Fruit fly (Drosophila melanogaster): ENCODE results near the gene CG46525.

The CG46525 gene

dm6 chr3L:17457695-17458242 is 17.3 kb upstream of the CG46525 start:
- TF ChIP-seq tai (GFP tag; optimal IDR thresholded peaks at IDR 0.05) (no peak), lola (GFP tag; optimal IDR thresholded peaks at IDR 0.05) (no peak), CG32264 (GFP tag; optimal IDR thresholded peaks at IDR 0.05) (no peak), psq (GFP tag; optimal IDR thresholded peaks at IDR 0.05) (no peak), Dfd (GFP tag; optimal IDR thresholded peaks at IDR 0.05) (no peak)

DNA sequence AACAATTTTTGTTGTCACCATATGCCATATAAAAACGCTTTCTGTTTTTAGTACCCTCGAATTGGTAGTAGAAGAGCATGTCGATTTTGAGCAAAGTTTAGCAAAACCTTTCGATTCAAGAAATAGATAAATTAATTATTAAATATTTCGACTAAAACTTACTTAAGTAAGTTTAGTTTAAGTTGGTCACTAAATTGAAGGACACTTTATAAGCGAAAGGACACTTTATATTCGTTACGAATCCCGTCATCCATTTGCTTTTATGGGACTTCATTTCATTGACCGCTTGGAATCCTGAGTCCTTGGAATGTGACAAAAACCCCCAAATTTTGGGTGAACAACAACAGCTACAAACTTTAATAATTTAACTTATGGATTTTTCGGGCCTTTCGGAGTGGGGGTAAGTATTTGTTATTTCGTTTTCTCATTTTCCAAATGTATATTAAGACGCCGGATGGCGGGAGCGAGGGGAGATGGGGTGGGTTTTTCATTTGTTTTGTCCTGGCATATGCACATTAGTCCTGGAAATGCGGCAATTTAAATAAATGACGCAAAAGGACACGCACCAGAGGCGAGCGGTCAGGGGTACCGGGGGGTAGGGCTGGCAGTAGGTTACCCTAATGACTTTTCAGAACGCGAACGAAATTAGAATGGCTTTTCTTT is 16.0 kb upstream of the CG46525 start:
- TF ChIP-seq brk (GFP tag; optimal IDR thresholded peaks at IDR 0.05) (no peak), h (GFP tag; optimal IDR thresholded peaks at IDR 0.05) (no peak), Myc (optimal IDR thresholded peaks at IDR 0.05) (no peak), Hr83 (GFP tag; optimal IDR thresholded peaks at IDR 0.05; ENCODE audit: poor library complexity, severe bottlenecking) (no peak), sage (GFP tag; optimal IDR thresholded peaks at IDR 0.05) (no peak)

DNA sequence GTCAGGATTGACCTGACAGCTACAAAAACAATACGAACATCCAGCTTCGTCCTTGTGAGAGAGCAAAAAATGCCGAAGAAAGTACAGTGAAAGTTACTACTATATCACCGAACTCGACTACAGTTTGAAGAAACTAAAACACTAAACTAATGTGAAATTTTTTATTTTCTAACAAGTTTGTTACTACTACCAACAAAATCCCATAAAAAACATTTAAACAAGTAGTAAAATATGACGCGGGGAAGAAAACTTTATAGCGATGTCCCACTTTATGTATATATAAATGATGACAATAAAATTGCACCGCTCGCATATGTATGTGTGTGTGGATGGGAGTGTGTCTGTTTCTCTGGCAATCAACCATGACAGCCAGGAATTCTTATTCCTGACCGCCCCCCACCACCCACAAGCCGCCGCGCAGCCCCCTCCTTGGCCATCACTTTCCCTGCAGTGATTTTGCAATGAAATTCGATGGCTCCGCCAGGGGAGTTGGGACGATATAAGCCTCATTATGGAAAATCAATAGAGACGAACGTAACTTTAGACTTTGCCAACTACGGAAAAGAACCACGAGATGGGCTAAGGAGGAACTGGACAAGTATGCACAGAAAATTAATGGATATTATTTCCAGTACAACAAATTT is 13.5 kb upstream of the CG46525 start:
- no peak for TF ChIP-seq dsf (GFP tag; optimal IDR thresholded peaks at IDR 0.05; ENCODE audit: borderline replicate concordance)
- no peak for TF ChIP-seq Jra (GFP tag; optimal IDR thresholded peaks at IDR 0.05)
- TF ChIP-seq Dfd (GFP tag; optimal IDR thresholded peaks at IDR 0.05): no peak
- no peak for TF ChIP-seq sage (GFP tag; optimal IDR thresholded peaks at IDR 0.05)
- no peak for TF ChIP-seq OdsH (GFP tag; optimal IDR thresholded peaks at IDR 0.05)
- no peak for TF ChIP-seq Hr83 (GFP tag; optimal IDR thresholded peaks at IDR 0.05; ENCODE audit: poor library complexity, severe bottlenecking)
- no peak for TF ChIP-seq brk (GFP tag; optimal IDR thresholded peaks at IDR 0.05)

dm6 chr3L:17462474-17462873 is 12.5 kb upstream of the CG46525 start:
- TF ChIP-seq Rel (GFP tag; optimal IDR thresholded peaks at IDR 0.05) (no peak), Rel (tag; optimal IDR thresholded peaks at IDR 0.05) (no peak), h (GFP tag; optimal IDR thresholded peaks at IDR 0.05) (no peak), Hr78 (GFP tag; optimal IDR thresholded peaks at IDR 0.05) (no peak), OdsH (GFP tag; optimal IDR thresholded peaks at IDR 0.05) (no peak), psq (GFP tag; optimal IDR thresholded peaks at IDR 0.05) (no peak), GATAd (GFP tag; optimal IDR thresholded peaks at IDR 0.05) (no peak), usp (GFP tag; optimal IDR thresholded peaks at IDR 0.05) (no peak), woc (GFP tag; optimal IDR thresholded peaks at IDR 0.05) (no peak)

- TF ChIP-seq Rel (GFP tag; optimal IDR thresholded peaks at IDR 0.05) (no peak), Rel (tag; optimal IDR thresholded peaks at IDR 0.05) (no peak), HLH106 (tag; optimal IDR thresholded peaks at IDR 0.05) (no peak), br (GFP tag; optimal IDR thresholded peaks at IDR 0.05) (no peak), OdsH (GFP tag; optimal IDR thresholded peaks at IDR 0.05) (no peak), foxo (GFP tag; optimal IDR thresholded peaks at IDR 0.05) (no peak), Hnf4 (GFP tag; optimal IDR thresholded peaks at IDR 0.05) (no peak), N (GFP tag; optimal IDR thresholded peaks at IDR 0.05) (no peak), usp (GFP tag; optimal IDR thresholded peaks at IDR 0.05) (no peak), rgr (GFP tag; optimal IDR thresholded peaks at IDR 0.05) (no peak), tai (GFP tag; optimal IDR thresholded peaks at IDR 0.05) (no peak), Hr83 (GFP tag; optimal IDR thresholded peaks at IDR 0.05; ENCODE audit: poor library complexity, severe bottlenecking) (no peak), fru (GFP tag; optimal IDR thresholded peaks at IDR 0.05) (no peak), ey (GFP tag; optimal IDR thresholded peaks at IDR 0.05) (no peak), Dfd (GFP tag; optimal IDR thresholded peaks at IDR 0.05) (no peak), pan (optimal IDR thresholded peaks at IDR 0.05) (no peak), woc (GFP tag; optimal IDR thresholded peaks at IDR 0.05) (no peak), dsf (GFP tag; optimal IDR thresholded peaks at IDR 0.05; ENCODE audit: borderline replicate concordance) (no peak), Vsx2 (GFP tag; optimal IDR thresholded peaks at IDR 0.05; ENCODE audit: partially characterized antibody) (no peak), dl (GFP tag; optimal IDR thresholded peaks at IDR 0.05; ENCODE audit: insufficient read depth in 1 of 2, partially characterized antibody in 2 of 2) (no peak)
These were observed 9.2 kb upstream of the CG46525 start, which contains the start of gene QIL1 for dm6 chr3L:17465804-17466203. Gene QIL1, plus strand, starts transcription at chr3L:17465945.

All from whole organism, wandering third instar larva.